Worm (Caenorhabditis elegans) whole organism, L2 larva: ENCODE measurements around the gene rgl-1.
A peak's percentile ranks its signal among the peaks of the same experiment; 100 is the strongest.

ENCODE experiments used
- fos-1 ChIP-seq: fragments of 150-350 bp; optimal IDR thresholded peaks from 2 replicates; lab custom pipeline; 2014; ENCODE audit warnings: missing biosample characterization, missing genetic modification characterization
- lin-11 ChIP-seq: fragments of 150-350 bp; sonication (generic microtip); optimal IDR thresholded peaks from 2 replicates; lab custom pipeline; 2014; ENCODE audit warnings: missing biosample characterization, missing genetic modification characterization, inconsistent platforms, mixed read lengths
- lin-13 ChIP-seq: fragments of 150-350 bp; optimal IDR thresholded peaks from 2 replicates; lab custom pipeline; 2014; ENCODE audit warnings: missing biosample characterization, missing genetic modification reagents, missing genetic modification characterization
- mbf-1 ChIP-seq: sonication (generic microtip); optimal IDR thresholded peaks from 2 replicates; lab custom pipeline; 2017; ENCODE audit warnings: missing biosample characterization, missing genetic modification characterization
- nhr-10 ChIP-seq: sonication (generic microtip); optimal IDR thresholded peaks from 2 replicates; lab custom pipeline; 2017; ENCODE audit warnings: missing biosample characterization, missing genetic modification characterization
- nhr-11 ChIP-seq: fragments of 150-350 bp; optimal IDR thresholded peaks from 2 replicates; lab custom pipeline; 2014; ENCODE audit warnings: missing biosample characterization, missing genetic modification characterization
- nhr-12 ChIP-seq: fragments of 150-350 bp; optimal IDR thresholded peaks from 2 replicates; lab custom pipeline; 2014; ENCODE audit warnings: missing biosample characterization, missing genetic modification characterization
- nhr-237 ChIP-seq: fragments of 150-350 bp; optimal IDR thresholded peaks from 2 replicates; lab custom pipeline; 2014; ENCODE audit warnings: missing biosample characterization, missing genetic modification characterization
- sem-4 ChIP-seq: fragments of 150-350 bp; optimal IDR thresholded peaks from 2 replicates; lab custom pipeline; 2014; ENCODE audit warnings: missing biosample characterization, missing genetic modification reagents, missing genetic modification characterization
- skn-1 ChIP-seq: sonication (generic microtip); optimal IDR thresholded peaks from 2 replicates; lab custom pipeline; 2017; ENCODE audit warnings: missing biosample characterization, missing genetic modification characterization
- snpc-4 ChIP-seq: fragments of 150-350 bp; optimal IDR thresholded peaks from 2 replicates; lab custom pipeline; 2014; ENCODE audit warnings: missing biosample characterization, missing genetic modification characterization
- unc-39 ChIP-seq: fragments of 150-350 bp; optimal IDR thresholded peaks from 2 replicates; lab custom pipeline; 2014; ENCODE audit warnings: missing biosample characterization, missing genetic modification characterization
- ztf-1 ChIP-seq: fragments of 200-800 bp; sonication (Bioruptor generic); conservative IDR thresholded peaks from 2 replicates; pipeline ENCODE4 v1.3.6; 2022; ENCODE audit warnings: missing genetic modification characterization, missing compliant biosample characterization
- ztf-11 ChIP-seq: sonication (generic microtip); optimal IDR thresholded peaks from 2 replicates; lab custom pipeline; 2017; ENCODE audit warnings: missing biosample characterization, missing genetic modification characterization

- TF ChIP-seq fos-1 (tag; lab: Kevin White, UChicago) (peak; percentile 64), lin-13 (GFP tag; lab: Kevin White, UChicago) (no peak), nhr-237 (tag; lab: Kevin White, UChicago) (no peak), mbf-1 (no peak), unc-39 (no peak), snpc-4 (tag; lab: Kevin White, UChicago) (no peak), nhr-12 (tag; lab: Kevin White, UChicago) (no peak), sem-4 (tag; lab: Kevin White, UChicago) (no peak), skn-1 (tag; lab: Kevin White, UChicago) (peak; percentile 16), nhr-10 (no peak), ztf-1 (no peak), ztf-11 (tag; lab: Kevin White, UChicago) (no peak), nhr-11 (tag; lab: Kevin White, UChicago) (no peak), lin-11 (peak; percentile 10)
Measured at ce11 chrX:3245812-3246211, 25.6 kb upstream of the rgl-1 start, which contains the start of gene F40F4.7.
